Worm (Caenorhabditis elegans): ENCODE measurements around the gene C15H11.13.

Gene C15H11.13

ce11 chrV:14364586-14365248 lies 30.1 kb upstream of the C15H11.13 start:
- no peak for TF ChIP-seq npax-4 (tag; optimal IDR thresholded peaks at IDR 0.05)
- peak; percentile 13 for TF ChIP-seq nfya-1 (tag; optimal IDR thresholded peaks at IDR 0.05)

- TF ChIP-seq mec-3 (tag; optimal IDR thresholded peaks at IDR 0.05; ENCODE audit: borderline replicate concordance) (peak; percentile 55), nhr-11 (tag; optimal IDR thresholded peaks at IDR 0.05) (no peak), C08G9.2 (tag; optimal IDR thresholded peaks at IDR 0.05) (peak; percentile 42), dmd-4 (tag; optimal IDR thresholded peaks at IDR 0.05; ENCODE audit: borderline replicate concordance) (peak; percentile 1), sdc-2 (tag; optimal IDR thresholded peaks at IDR 0.05) (peak; percentile 2), sox-4 (tag; optimal IDR thresholded peaks at IDR 0.05) (no peak), ref-2 (tag; optimal IDR thresholded peaks at IDR 0.05) (peak; percentile 15)
Measured at ce11 chrV:14366487-14366962, 28.3 kb upstream of the C15H11.13 start.

ce11 chrV:14368272-14369052 lies 26.4 kb upstream of the C15H11.13 start:
- no peak for TF ChIP-seq tbx-2 (tag; optimal IDR thresholded peaks at IDR 0.05)
- TF ChIP-seq pha-2 (tag; optimal IDR thresholded peaks at IDR 0.05), result no peak
- no peak for TF ChIP-seq pat-9 (tag; optimal IDR thresholded peaks at IDR 0.05)
- TF ChIP-seq ceh-9 (tag; optimal IDR thresholded peaks at IDR 0.05), result no peak
- no peak for TF ChIP-seq sox-2 (GFP tag; IDR thresholded peaks at IDR 0.05)
- no peak for TF ChIP-seq madf-2 (tag; optimal IDR thresholded peaks at IDR 0.05)
- no peak for TF ChIP-seq sox-4 (tag; optimal IDR thresholded peaks at IDR 0.05)
- TF ChIP-seq pax-1 (tag; optimal IDR thresholded peaks at IDR 0.05), result no peak
- TF ChIP-seq ama-1 (optimal IDR thresholded peaks at IDR 0.05), result no peak
- no peak for TF ChIP-seq unc-42 (tag; optimal IDR thresholded peaks at IDR 0.05)
- no peak for TF ChIP-seq pqm-1 (tag; optimal IDR thresholded peaks at IDR 0.05)
- no peak for TF ChIP-seq rnt-1 (tag; optimal IDR thresholded peaks at IDR 0.05)
- no peak for TF ChIP-seq nhr-11 (tag; optimal IDR thresholded peaks at IDR 0.05)
- no peak for TF ChIP-seq lin-11 (tag; optimal IDR thresholded peaks at IDR 0.05)
- no peak for TF ChIP-seq ceh-6 (GFP tag; optimal IDR thresholded peaks at IDR 0.05)
- no peak for TF ChIP-seq C38D4.7 (GFP tag; optimal IDR thresholded peaks at IDR 0.05)
- no peak for TF ChIP-seq ztf-16 (tag; optimal IDR thresholded peaks at IDR 0.05)
- no peak for TF ChIP-seq ref-2 (tag; optimal IDR thresholded peaks at IDR 0.05)
- TF ChIP-seq ttx-3 (tag; optimal IDR thresholded peaks at IDR 0.05), result no peak

- no peak for TF ChIP-seq ahr-1 (tag; optimal IDR thresholded peaks at IDR 0.05)
- no peak for TF ChIP-seq che-1 (tag; optimal IDR thresholded peaks at IDR 0.05)
- no peak for TF ChIP-seq odd-2 (tag; optimal IDR thresholded peaks at IDR 0.05)
- TF ChIP-seq pros-1 (tag; optimal IDR thresholded peaks at IDR 0.05), result no peak
- no peak for TF ChIP-seq fax-1 (tag; optimal IDR thresholded peaks at IDR 0.05)
- TF ChIP-seq C08G9.2 (tag; optimal IDR thresholded peaks at IDR 0.05), result no peak
Measured at ce11 chrV:14369412-14369811, 25.4 kb upstream of the C15H11.13 start.

ce11 chrV:14372774-14373173 lies 22.1 kb upstream of the C15H11.13 start, which contains the start of gene unc-39:
Gene unc-39, plus strand, starts transcription at chrV:14373074.
- TF ChIP-seq dmd-4 (tag; optimal IDR thresholded peaks at IDR 0.05; ENCODE audit: borderline replicate concordance) (no peak), K09A11.1 (tag; optimal IDR thresholded peaks at IDR 0.05; ENCODE audit: insufficient read depth) (no peak), nfya-1 (tag; optimal IDR thresholded peaks at IDR 0.05) (no peak), hlh-15 (tag; optimal IDR thresholded peaks at IDR 0.05) (no peak), tbx-7 (tag; optimal IDR thresholded peaks at IDR 0.05) (no peak)

All from whole organism, late embryonic.